Fruit fly (Drosophila melanogaster) whole organism, pupa: ENCODE results near the gene dsf.

Source experiments
- CG10348 ChIP-seq: fragments of 200-800 bp; sonication (Bioruptor generic); IDR thresholded peaks from 2 replicates; pipeline ENCODE4 v1.3.6; 2022; ENCODE audit warnings: missing biosample characterization, missing genetic modification characterization
- CG12605 ChIP-seq: fragments of 200-800 bp; sonication (Bioruptor generic); IDR thresholded peaks from 2 replicates; pipeline ENCODE4 v1.3.6; 2022; ENCODE audit warnings: missing biosample characterization, missing genetic modification characterization
- CG13204 ChIP-seq: fragments of 200-800 bp; sonication (Bioruptor generic); optimal IDR thresholded peaks from 2 replicates; lab custom pipeline; 2018; ENCODE audit warnings: missing biosample characterization, mild to moderate bottlenecking, missing genetic modification characterization, moderate library complexity
- CG14655 ChIP-seq: fragments of 200-800 bp; sonication (Bioruptor generic); optimal IDR thresholded peaks from 3 replicates; lab custom pipeline; 2017; ENCODE audit warnings: mild to moderate bottlenecking, missing biosample characterization, missing genetic modification reagents, missing genetic modification characterization
- CG15710 ChIP-seq: fragments of 200-800 bp; sonication (Bioruptor generic); optimal IDR thresholded peaks from 2 replicates; lab custom pipeline; 2018; ENCODE audit warnings: missing biosample characterization, mild to moderate bottlenecking, missing genetic modification characterization, moderate library complexity
- CG17806 ChIP-seq: fragments of 200-800 bp; sonication (Bioruptor generic); optimal IDR thresholded peaks from 2 replicates; lab custom pipeline; 2018; ENCODE audit warnings: missing biosample characterization, mild to moderate bottlenecking, missing genetic modification characterization, moderate library complexity
- CG32121 ChIP-seq: fragments of 200-800 bp; sonication (Bioruptor generic); IDR thresholded peaks from 2 replicates; pipeline ENCODE4 v1.3.6; 2022; ENCODE audit warnings: missing biosample characterization, missing genetic modification characterization
- CG34367 ChIP-seq: fragments of 200-800 bp; sonication (Bioruptor generic); optimal IDR thresholded peaks from 2 replicates; lab custom pipeline; 2018; ENCODE audit warnings: missing biosample characterization, mild to moderate bottlenecking, missing genetic modification characterization
- CG4496 ChIP-seq: fragments of 200-800 bp; sonication (Bioruptor generic); IDR thresholded peaks from 3 replicates; pipeline ENCODE4 v1.3.6; 2022; ENCODE audit warnings: missing biosample characterization, missing genetic modification characterization
- CG8159 ChIP-seq: fragments of 200-800 bp; sonication (Bioruptor generic); optimal IDR thresholded peaks from 3 replicates; lab custom pipeline; 2018; ENCODE audit warnings: missing biosample characterization, mild to moderate bottlenecking, missing genetic modification characterization, moderate library complexity
- CG8301 ChIP-seq: fragments of 200-800 bp; sonication (Bioruptor generic); optimal IDR thresholded peaks from 2 replicates; lab custom pipeline; 2018; ENCODE audit warnings: missing biosample characterization, mild to moderate bottlenecking, missing genetic modification characterization
- CG9948 ChIP-seq: fragments of 200-800 bp; sonication (Bioruptor generic); optimal IDR thresholded peaks from 2 replicates; lab custom pipeline; 2018; ENCODE audit warnings: missing biosample characterization, mild to moderate bottlenecking, missing genetic modification characterization, moderate library complexity
- D1 ChIP-seq: fragments of 200-800 bp; sonication (Bioruptor generic); optimal IDR thresholded peaks from 2 replicates; lab custom pipeline; 2018; ENCODE audit warnings: missing biosample characterization, mild to moderate bottlenecking, missing genetic modification characterization, moderate library complexity
- EcR ChIP-seq: fragments of 200-800 bp; sonication (Bioruptor generic); optimal IDR thresholded peaks from 3 replicates; lab custom pipeline; 2019; ENCODE audit warnings: missing biosample characterization, missing genetic modification characterization, mild to moderate bottlenecking, moderate library complexity, missing genetic modification reagents
- Ets98B ChIP-seq: fragments of 200-800 bp; sonication (Bioruptor generic); IDR thresholded peaks from 2 replicates; pipeline ENCODE4 v1.3.6; 2022; ENCODE audit warnings: missing biosample characterization, missing genetic modification characterization
- Pif1A ChIP-seq: fragments of 200-800 bp; sonication (Bioruptor generic); optimal IDR thresholded peaks from 3 replicates; lab custom pipeline; 2016; ENCODE audit warnings: missing biosample characterization, missing genetic modification characterization
- Pif1B ChIP-seq: fragments of 200-800 bp; sonication (Bioruptor generic); optimal IDR thresholded peaks from 3 replicates; lab custom pipeline; 2016; ENCODE audit warnings: missing biosample characterization, missing genetic modification characterization
- Snoo ChIP-seq: fragments of 200-800 bp; sonication (Bioruptor generic); optimal IDR thresholded peaks from 3 replicates; lab custom pipeline; 2017; ENCODE audit warnings: missing biosample characterization, mild to moderate bottlenecking, missing genetic modification characterization, inconsistent platforms
- fd96Ca ChIP-seq: fragments of 200-800 bp; sonication (Bioruptor generic); IDR thresholded peaks from 3 replicates; pipeline ENCODE4 v1.3.6; 2022; ENCODE audit warnings: missing biosample characterization, missing genetic modification characterization
- gl ChIP-seq: fragments of 200-800 bp; sonication (Bioruptor generic); optimal IDR thresholded peaks from 2 replicates; lab custom pipeline; 2018; ENCODE audit warnings: missing biosample characterization, mild to moderate bottlenecking, missing genetic modification characterization
- rn ChIP-seq: fragments of 200-800 bp; sonication (Bioruptor generic); IDR thresholded peaks from 2 replicates; pipeline ENCODE4 v1.3.6; 2022; ENCODE audit warnings: missing biosample characterization, missing genetic modification characterization

dsf gene

DNA sequence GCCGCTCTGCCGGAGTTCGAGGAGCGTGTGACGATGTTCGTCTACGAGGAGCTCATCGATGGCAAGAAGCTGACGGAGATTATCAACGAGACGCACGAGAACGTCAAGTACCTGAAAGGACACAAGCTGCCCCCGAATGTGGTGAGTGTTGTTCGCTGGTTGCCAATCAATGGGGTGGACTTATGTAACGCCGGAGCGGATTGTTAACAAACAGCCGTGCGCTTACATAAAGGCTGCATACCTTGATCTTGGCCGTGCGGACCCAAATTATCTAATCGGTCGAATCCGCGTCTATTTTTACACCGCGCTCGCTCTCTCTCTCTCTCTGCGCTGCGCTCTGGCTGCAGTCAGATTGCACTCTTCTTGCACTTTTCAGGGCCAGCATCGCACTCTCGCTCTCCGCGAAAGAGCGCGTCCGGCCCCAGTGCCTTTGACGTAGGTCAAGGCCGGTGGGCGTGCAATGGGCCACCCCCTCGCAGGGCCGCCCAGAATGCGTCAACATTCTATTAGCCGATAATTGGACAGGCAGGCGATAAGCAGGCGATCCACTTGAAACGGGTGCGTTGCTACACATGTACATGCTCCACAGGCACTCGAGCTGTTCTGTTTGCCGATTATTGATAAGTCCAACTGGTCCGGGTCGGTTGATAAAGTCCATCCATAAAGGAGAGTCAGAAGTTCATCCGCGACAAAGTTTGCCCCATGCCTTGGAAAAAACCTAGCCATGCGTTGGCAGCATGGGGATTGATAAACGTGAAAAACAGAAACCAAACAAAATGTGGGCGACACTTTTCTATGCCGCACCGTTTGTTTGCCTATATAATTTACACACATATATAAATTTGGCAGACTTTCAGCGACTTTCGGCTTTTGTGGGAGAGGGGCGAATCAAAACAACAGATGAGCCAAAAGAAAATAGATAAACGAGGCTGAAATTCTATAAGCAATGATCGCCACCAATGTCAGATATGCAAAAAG lies 18.9 kb downstream of the dsf start:
- no peak for TF ChIP-seq CG17806
- peak; percentile 89 for TF ChIP-seq EcR (GFP tag; lab: Kevin White, UChicago)
- no peak for TF ChIP-seq CG15710 (tag; lab: Kevin White, UChicago)
- no peak for TF ChIP-seq D1 (tag; lab: Kevin White, UChicago)
- TF ChIP-seq Pif1B (GFP tag; lab: Kevin White, UChicago) = no peak
- no peak for TF ChIP-seq CG34367 (tag; lab: Kevin White, UChicago)
- peak; percentile 15; the same call in 1 of the 2 replicates for TF ChIP-seq Ets98B (GFP tag; lab: Robert Waterston, UW)
- no peak for TF ChIP-seq CG8159
- TF ChIP-seq CG4496 (GFP tag; lab: Robert Waterston, UW) = no peak
- TF ChIP-seq Pif1A = no peak
- TF ChIP-seq CG32121 = no peak
- no peak for TF ChIP-seq Snoo (tag; lab: Kevin White, UChicago)
- TF ChIP-seq CG12605 = peak; percentile 65; the same call in 1 of the 2 replicates
- no peak for TF ChIP-seq CG10348 (GFP tag; lab: Robert Waterston, UW)

- no peak for TF ChIP-seq Pif1B (GFP tag; lab: Kevin White, UChicago)
- TF ChIP-seq EcR (GFP tag; lab: Kevin White, UChicago) = no peak
- TF ChIP-seq CG8301 (tag; lab: Kevin White, UChicago) = no peak
- no peak for TF ChIP-seq CG32121
- TF ChIP-seq CG34367 (tag; lab: Kevin White, UChicago) = no peak
- TF ChIP-seq CG10348 (GFP tag; lab: Robert Waterston, UW) = no peak
- TF ChIP-seq rn (GFP tag; lab: Robert Waterston, UW) = no peak
- TF ChIP-seq CG9948 (tag; lab: Kevin White, UChicago) = no peak
- TF ChIP-seq Ets98B (GFP tag; lab: Robert Waterston, UW) = no peak
- TF ChIP-seq fd96Ca = no peak
- TF ChIP-seq Pif1A = no peak
- TF ChIP-seq CG17806 = no peak
- no peak for TF ChIP-seq CG15710 (tag; lab: Kevin White, UChicago)
These were observed 20.2 kb downstream of the dsf start for dm6 chr2L:5945651-5946547.

dm6 chr2L:5946728-5947127 lies 21.0 kb downstream of the dsf start:
- TF ChIP-seq CG15710 (tag; lab: Kevin White, UChicago) = no peak
- no peak for TF ChIP-seq CG34367 (tag; lab: Kevin White, UChicago)
- TF ChIP-seq CG10348 (GFP tag; lab: Robert Waterston, UW) = no peak
- TF ChIP-seq CG8301 (tag; lab: Kevin White, UChicago) = no peak
- no peak for TF ChIP-seq CG12605
- no peak for TF ChIP-seq CG17806
- TF ChIP-seq CG8159 = no peak
- TF ChIP-seq D1 (tag; lab: Kevin White, UChicago) = no peak

DNA sequence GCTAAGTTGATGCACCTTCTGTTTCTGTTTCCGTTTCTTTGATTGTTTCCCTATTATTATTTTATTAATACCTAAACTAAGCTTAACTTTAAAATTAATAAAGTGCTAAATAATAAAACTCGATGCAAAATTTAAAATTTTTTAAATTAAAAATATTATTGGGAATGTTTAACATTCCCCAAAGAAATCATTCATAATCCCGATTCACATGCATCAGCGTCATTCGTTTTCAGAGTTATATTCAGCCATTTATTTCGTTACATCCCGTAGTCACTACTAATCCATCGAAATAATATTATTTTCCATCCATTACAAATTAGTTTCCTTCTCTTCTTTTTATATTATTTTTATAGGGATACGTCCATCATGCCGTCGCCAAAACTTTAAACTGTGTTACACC lies 21.8 kb downstream of the dsf start:
- TF ChIP-seq D1 (tag; lab: Kevin White, UChicago) (no peak), Pif1B (GFP tag; lab: Kevin White, UChicago) (no peak), rn (GFP tag; lab: Robert Waterston, UW) (no peak), Pif1A (no peak), fd96Ca (no peak), gl (no peak), CG8301 (tag; lab: Kevin White, UChicago) (no peak), CG4496 (GFP tag; lab: Robert Waterston, UW) (no peak), CG17806 (no peak), CG15710 (tag; lab: Kevin White, UChicago) (no peak)

DNA sequence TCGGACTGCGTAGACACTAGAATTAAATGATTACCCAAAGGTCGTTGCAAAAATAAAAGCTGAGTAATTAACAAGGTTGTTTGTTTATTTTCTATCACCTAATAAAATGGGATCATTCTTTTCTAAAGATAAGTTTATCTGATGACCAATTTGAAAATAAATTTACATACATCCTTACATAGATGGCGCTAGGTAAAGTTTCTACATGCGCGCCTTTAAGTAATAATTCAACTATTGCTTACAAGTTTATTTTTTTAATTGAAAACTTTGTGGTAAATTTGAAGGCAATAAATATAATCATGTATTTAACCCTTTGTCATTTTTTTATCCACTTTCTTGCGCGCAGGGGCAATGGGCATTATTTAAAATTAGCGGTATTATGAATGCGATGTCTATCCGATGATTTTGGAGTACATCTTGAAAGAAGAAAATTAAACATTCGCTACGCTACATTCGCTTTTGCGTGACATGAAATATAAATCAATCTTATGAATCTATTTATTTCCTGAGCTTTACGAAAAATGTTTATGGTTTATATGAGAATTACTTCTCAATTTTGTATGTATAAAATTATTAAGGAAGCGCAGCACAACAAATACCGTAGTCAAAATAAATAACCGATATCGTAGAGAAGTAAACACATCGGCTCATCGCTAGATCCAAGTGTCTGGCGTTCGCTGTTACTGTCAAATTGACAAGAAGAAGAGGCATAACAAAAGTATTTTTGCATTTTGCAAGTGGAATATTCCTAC lies 23.2 kb downstream of the dsf start, which contains the start of gene CG9044:
Gene CG9044, plus strand, starts transcription at position 676 of the 752 bp plus-strand sequence.
- TF ChIP-seq Ets98B (GFP tag; lab: Robert Waterston, UW) = no peak
- no peak for TF ChIP-seq CG12605
- TF ChIP-seq CG17806 = no peak
- TF ChIP-seq CG15710 (tag; lab: Kevin White, UChicago) = peak; percentile 16
- no peak for TF ChIP-seq EcR (GFP tag; lab: Kevin White, UChicago)
- 0 out of 2 replicates have a peak, but pooled peaks have one; percentile 40 for TF ChIP-seq CG32121
- peak; percentile 15; the same call in 1 of the 2 replicates for TF ChIP-seq rn (GFP tag; lab: Robert Waterston, UW)
- TF ChIP-seq CG8159 = no peak

DNA sequence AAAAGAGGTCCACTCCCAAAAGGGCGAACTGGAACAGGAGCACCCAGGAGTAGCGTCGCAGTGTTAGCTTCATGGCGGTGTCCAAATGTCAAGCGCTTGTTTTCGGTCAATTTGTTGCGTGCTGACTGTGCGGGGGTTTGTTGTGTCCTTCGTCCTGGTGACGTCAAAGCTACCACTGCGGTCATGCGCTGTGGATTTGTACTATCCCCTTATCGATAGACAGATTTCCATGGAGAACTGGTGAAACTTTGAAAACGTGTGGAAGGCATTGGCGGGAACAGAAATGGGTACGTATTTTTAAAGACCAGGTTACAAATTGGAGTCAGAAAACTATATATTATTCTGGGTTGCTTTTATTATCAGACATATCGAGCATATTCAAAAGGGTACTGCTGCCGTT lies 30.4 kb downstream of the dsf start, which contains the start of gene CG13999:
Gene CG13999, minus strand, starts transcription at position 314 of the 400 bp plus-strand sequence.
- TF ChIP-seq EcR (GFP tag; lab: Kevin White, UChicago) (no peak), CG13204 (GFP tag; lab: Kevin White, UChicago) (no peak), rn (GFP tag; lab: Robert Waterston, UW) (no peak), CG8159 (no peak), CG15710 (tag; lab: Kevin White, UChicago) (no peak), fd96Ca (no peak), Pif1A (no peak), Pif1B (GFP tag; lab: Kevin White, UChicago) (no peak), CG10348 (GFP tag; lab: Robert Waterston, UW) (no peak), CG9948 (tag; lab: Kevin White, UChicago) (no peak), CG14655 (GFP tag; lab: Kevin White, UChicago) (no peak), CG17806 (no peak), CG32121 (no peak), CG34367 (tag; lab: Kevin White, UChicago) (no peak), Ets98B (GFP tag; lab: Robert Waterston, UW) (no peak)
